Fruit fly (Drosophila melanogaster): ENCODE results near the gene CG31086.

Gene CG31086

DNA sequence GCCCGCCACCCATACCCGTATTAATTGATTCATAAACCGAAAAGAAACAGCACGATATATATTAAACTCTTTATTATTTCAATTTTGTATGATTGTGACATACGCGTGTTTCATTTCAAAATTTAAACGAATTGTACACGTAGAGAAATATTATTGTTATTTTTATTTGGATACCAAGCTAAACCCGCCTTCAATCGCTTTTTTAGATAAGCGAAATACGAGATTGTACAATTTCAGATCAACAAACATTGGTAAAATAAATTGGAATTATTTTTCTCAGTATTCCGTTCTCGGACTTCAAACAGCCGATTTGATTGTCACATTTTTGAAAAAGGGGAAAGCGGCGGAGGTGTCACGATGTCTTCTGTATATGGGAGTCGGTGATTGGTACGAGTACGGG, 50.0 kb downstream of the CG31086 start:
- TF ChIP-seq Jra (GFP tag; optimal IDR thresholded peaks at IDR 0.05), result no peak
- TF ChIP-seq dl (GFP tag; optimal IDR thresholded peaks at IDR 0.05; ENCODE audit: insufficient read depth in 1 of 2, partially characterized antibody in 2 of 2), result no peak
- no peak for TF ChIP-seq Mio (GFP tag; optimal IDR thresholded peaks at IDR 0.05)
- TF ChIP-seq Dfd (GFP tag; optimal IDR thresholded peaks at IDR 0.05), result no peak
- TF ChIP-seq Hnf4 (GFP tag; optimal IDR thresholded peaks at IDR 0.05), result peak; percentile 46
- no peak for TF ChIP-seq N (GFP tag; optimal IDR thresholded peaks at IDR 0.05)
- TF ChIP-seq Sp1 (GFP tag; optimal IDR thresholded peaks at IDR 0.05), result peak; percentile 60
- TF ChIP-seq jim (GFP tag; optimal IDR thresholded peaks at IDR 0.05), result no peak
- TF ChIP-seq fru (GFP tag; optimal IDR thresholded peaks at IDR 0.05), result peak; percentile 55
- peak; percentile 33 for TF ChIP-seq dmrt93B (GFP tag; optimal IDR thresholded peaks at IDR 0.05)
- peak; percentile 63 for TF ChIP-seq rgr (GFP tag; optimal IDR thresholded peaks at IDR 0.05)
- no peak for TF ChIP-seq Rel (GFP tag; optimal IDR thresholded peaks at IDR 0.05)
- TF ChIP-seq Rel (tag; optimal IDR thresholded peaks at IDR 0.05), result no peak
- peak; percentile 7 for TF ChIP-seq CG9705 (GFP tag; optimal IDR thresholded peaks at IDR 0.05)
- TF ChIP-seq pan (optimal IDR thresholded peaks at IDR 0.05), result no peak
- TF ChIP-seq brk (GFP tag; optimal IDR thresholded peaks at IDR 0.05), result no peak
- TF ChIP-seq CrebA (GFP tag; optimal IDR thresholded peaks at IDR 0.05; ENCODE audit: borderline replicate concordance), result no peak
- TF ChIP-seq Vsx2 (GFP tag; optimal IDR thresholded peaks at IDR 0.05; ENCODE audit: partially characterized antibody), result no peak
- peak; percentile 15 for TF ChIP-seq woc (GFP tag; optimal IDR thresholded peaks at IDR 0.05)
- TF ChIP-seq h (GFP tag; optimal IDR thresholded peaks at IDR 0.05), result peak; percentile 88
- no peak for TF ChIP-seq lola (GFP tag; optimal IDR thresholded peaks at IDR 0.05)
- no peak for TF ChIP-seq Hr78 (GFP tag; optimal IDR thresholded peaks at IDR 0.05)
- no peak for TF ChIP-seq dsf (GFP tag; optimal IDR thresholded peaks at IDR 0.05; ENCODE audit: borderline replicate concordance)
- TF ChIP-seq br (GFP tag; optimal IDR thresholded peaks at IDR 0.05), result peak; percentile 41
- TF ChIP-seq HLH106 (tag; optimal IDR thresholded peaks at IDR 0.05), result peak; percentile 68
- TF ChIP-seq tai (GFP tag; optimal IDR thresholded peaks at IDR 0.05), result no peak
- TF ChIP-seq sv (GFP tag; optimal IDR thresholded peaks at IDR 0.05), result no peak
- no peak for TF ChIP-seq usp (GFP tag; optimal IDR thresholded peaks at IDR 0.05)
- TF ChIP-seq Hr83 (GFP tag; optimal IDR thresholded peaks at IDR 0.05; ENCODE audit: poor library complexity, severe bottlenecking), result no peak
- peak; percentile 46 for TF ChIP-seq OdsH (GFP tag; optimal IDR thresholded peaks at IDR 0.05)
- TF ChIP-seq psq (GFP tag; optimal IDR thresholded peaks at IDR 0.05), result peak; percentile 29
- peak; percentile 70 for TF ChIP-seq ey (GFP tag; optimal IDR thresholded peaks at IDR 0.05)
- TF ChIP-seq Myc (optimal IDR thresholded peaks at IDR 0.05), result no peak
- no peak for TF ChIP-seq Dif (GFP tag; optimal IDR thresholded peaks at IDR 0.05; ENCODE audit: partially characterized antibody)
- TF ChIP-seq Abd-B (GFP tag; optimal IDR thresholded peaks at IDR 0.05), result no peak
- peak in 1 of 2 experiments; percentile 64 for TF ChIP-seq foxo (GFP tag; optimal IDR thresholded peaks at IDR 0.05)
- TF ChIP-seq CG32264 (GFP tag; optimal IDR thresholded peaks at IDR 0.05), result peak; percentile 17
- no peak for TF ChIP-seq sage (GFP tag; optimal IDR thresholded peaks at IDR 0.05)
